Worm (Caenorhabditis elegans) whole organism, L1 larva: ENCODE measurements around the gene srlf-23.
"Not testable (repeated sequence)": the region's sequence is repeated elsewhere in the genome, so short reads cannot be mapped to it uniquely, and the experiment has no call there.

ENCODE experiments used
- C16A3.4 ChIP-seq: fragments of 150-350 bp; optimal IDR thresholded peaks from 2 replicates; lab custom pipeline; 2014; ENCODE audit warnings: missing biosample characterization, missing genetic modification characterization
- F16B12.6 ChIP-seq: fragments of 150-350 bp; optimal IDR thresholded peaks from 2 replicates; lab custom pipeline; 2014; ENCODE audit warnings: missing biosample characterization, missing genetic modification characterization
- aha-1 ChIP-seq: fragments of 150-350 bp; optimal IDR thresholded peaks from 2 replicates; lab custom pipeline; 2014; ENCODE audit warnings: missing biosample characterization, missing genetic modification characterization
- ceh-63 ChIP-seq: fragments of 200-800 bp; sonication (Bioruptor generic); optimal IDR thresholded peaks from 2 replicates; lab custom pipeline; 2018; ENCODE audit warnings: mild to moderate bottlenecking, missing genetic modification characterization, missing compliant biosample characterization
- ceh-8 ChIP-seq: fragments of 200-800 bp; sonication (Bioruptor generic); optimal IDR thresholded peaks from 2 replicates; lab custom pipeline; 2018; ENCODE audit warnings: mild to moderate bottlenecking, missing genetic modification characterization, moderate library complexity, missing compliant biosample characterization
- ceh-88 ChIP-seq: fragments of 200-800 bp; sonication (Bioruptor generic); IDR thresholded peaks from 2 replicates; pipeline ENCODE4 v1.3.6; 2022; ENCODE audit warnings: missing genetic modification characterization, missing compliant biosample characterization
- ces-1 ChIP-seq: fragments of 150-350 bp; optimal IDR thresholded peaks from 2 replicates; lab custom pipeline; 2014; ENCODE audit warnings: missing biosample characterization, missing genetic modification reagents, missing genetic modification characterization
- dpl-1 ChIP-seq, 3 experiments: fragments of 150-350 bp in 2 of 3; sonication (generic microtip) in 1 of 3; optimal IDR thresholded peaks; 2 replicates each; lab custom pipeline; 2014 to 2017; ENCODE audit warnings: missing biosample characterization in 3 of 3, missing genetic modification characterization in 3 of 3, missing genetic modification reagents in 3 of 3
- dsc-1 ChIP-seq: sonication (generic microtip); optimal IDR thresholded peaks from 2 replicates; lab custom pipeline; 2016; ENCODE audit warnings: mild to moderate bottlenecking, missing genetic modification characterization, missing compliant biosample characterization
- egl-27 ChIP-seq, 2 experiments: fragments of 150-350 bp in 1 of 2; sonication (generic microtip); optimal IDR thresholded peaks; 3 replicates each; lab custom pipeline; 2017 to 2018; ENCODE audit warnings: missing biosample characterization in 2 of 2, missing genetic modification characterization in 2 of 2, missing genetic modification reagents in 2 of 2
- ets-5 ChIP-seq: fragments of 200-800 bp; sonication (Bioruptor generic); IDR thresholded peaks from 2 replicates; pipeline ENCODE4 v1.3.6; 2022; ENCODE audit warnings: missing genetic modification characterization, missing compliant biosample characterization
- fkh-10 ChIP-seq: sonication (generic microtip); optimal IDR thresholded peaks from 2 replicates; lab custom pipeline; 2017; ENCODE audit warnings: missing biosample characterization, missing genetic modification reagents, missing genetic modification characterization
- fkh-4 ChIP-seq: sonication (generic microtip); optimal IDR thresholded peaks from 2 replicates; lab custom pipeline; 2016; ENCODE audit warnings: missing compliant biosample characterization, missing genetic modification characterization, borderline replicate concordance
- fkh-8 ChIP-seq: sonication (generic microtip); optimal IDR thresholded peaks from 2 replicates; lab custom pipeline; 2016; ENCODE audit warnings: mild to moderate bottlenecking, missing genetic modification characterization, missing compliant biosample characterization
- fos-1 ChIP-seq: fragments of 150-350 bp; optimal IDR thresholded peaks from 2 replicates; lab custom pipeline; 2014; ENCODE audit warnings: missing biosample characterization, missing genetic modification characterization
- hlh-4 ChIP-seq: sonication (generic microtip); optimal IDR thresholded peaks from 2 replicates; lab custom pipeline; 2016; ENCODE audit warnings: mild to moderate bottlenecking, missing genetic modification characterization, missing compliant biosample characterization
- jun-1 ChIP-seq: fragments of 150-350 bp; optimal IDR thresholded peaks from 2 replicates; lab custom pipeline; 2014; ENCODE audit warnings: missing biosample characterization, missing genetic modification reagents, missing genetic modification characterization
- lin-14 ChIP-seq: fragments of 200-800 bp; sonication (Bioruptor generic); optimal IDR thresholded peaks from 2 replicates; lab custom pipeline; 2018; ENCODE audit warnings: mild to moderate bottlenecking, missing genetic modification characterization, moderate library complexity, missing compliant biosample characterization
- lin-39 ChIP-seq: fragments of 150-350 bp; optimal IDR thresholded peaks from 2 replicates; lab custom pipeline; 2014; ENCODE audit warnings: missing biosample characterization, missing genetic modification reagents, missing genetic modification characterization
- mab-9 ChIP-seq: fragments of 200-800 bp; sonication (Bioruptor generic); IDR thresholded peaks from 2 replicates; pipeline ENCODE4 v1.3.6; 2022; ENCODE audit warnings: missing genetic modification reagents, missing genetic modification characterization, missing compliant biosample characterization
- nhr-12 ChIP-seq: sonication (generic microtip); optimal IDR thresholded peaks from 2 replicates; lab custom pipeline; 2017; ENCODE audit warnings: missing biosample characterization, missing genetic modification characterization
- nhr-237 ChIP-seq: fragments of 150-350 bp; optimal IDR thresholded peaks from 2 replicates; lab custom pipeline; 2014; ENCODE audit warnings: missing biosample characterization, missing genetic modification characterization
- nhr-85 ChIP-seq: sonication (generic microtip); peaks from one replicate; lab custom pipeline; 2016; ENCODE audit warnings: missing genetic modification characterization, inconsistent platforms, missing compliant biosample characterization
- nhr-90 ChIP-seq: sonication (generic microtip); optimal IDR thresholded peaks from 2 replicates; lab custom pipeline; 2016; ENCODE audit warnings: mild to moderate bottlenecking, missing genetic modification characterization, missing compliant biosample characterization; ENCODE audit not compliant: poor library complexity
- pag-3 ChIP-seq: sonication (generic microtip); optimal IDR thresholded peaks from 2 replicates; lab custom pipeline; 2017; ENCODE audit warnings: missing genetic modification characterization, mild to moderate bottlenecking, missing compliant biosample characterization, antibody characterized with exemption, borderline replicate concordance; ENCODE audit not compliant: insufficient read depth
- snu-23 ChIP-seq: sonication (generic microtip); optimal IDR thresholded peaks from 2 replicates; lab custom pipeline; 2016; ENCODE audit warnings: missing genetic modification characterization, missing compliant biosample characterization
- unc-130 ChIP-seq: fragments of 150-350 bp; optimal IDR thresholded peaks from 2 replicates; lab custom pipeline; 2017; ENCODE audit warnings: missing biosample characterization, missing genetic modification characterization, inconsistent platforms
- unc-86 ChIP-seq: sonication (generic microtip); optimal IDR thresholded peaks from 2 replicates; lab custom pipeline; 2016; ENCODE audit warnings: missing genetic modification characterization, missing compliant biosample characterization
- xbp-1 ChIP-seq: sonication (generic microtip); optimal IDR thresholded peaks from 2 replicates; lab custom pipeline; 2016; ENCODE audit warnings: missing genetic modification characterization, missing compliant biosample characterization
- zip-4 ChIP-seq: fragments of 200-800 bp; sonication (Bioruptor generic); optimal IDR thresholded peaks from 2 replicates; lab custom pipeline; 2018; ENCODE audit warnings: mild to moderate bottlenecking, missing genetic modification characterization, moderate library complexity, missing compliant biosample characterization

The srlf-23 gene

DNA sequence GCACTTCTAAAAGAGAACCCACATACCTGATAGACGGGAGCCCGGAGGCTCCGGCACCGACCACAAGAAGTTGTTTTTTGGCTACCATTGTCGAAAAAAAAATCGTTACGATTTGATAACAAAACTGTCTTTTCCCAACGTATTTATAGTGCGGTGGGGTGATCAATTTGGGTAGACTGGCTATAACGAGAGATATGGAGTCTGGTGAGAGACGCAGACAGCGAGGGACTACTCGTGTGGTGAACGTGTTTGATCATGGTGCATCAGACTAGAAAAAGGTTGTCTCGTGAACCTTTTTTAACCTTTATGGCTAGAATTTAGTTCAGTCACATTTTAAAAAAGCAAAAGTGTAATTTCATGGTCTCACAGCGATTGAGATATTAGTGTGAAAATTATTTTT is 10.1 kb upstream of the srlf-23 start, which contains the start of gene fmo-5 (continued):
- no peak for TF ChIP-seq lin-39
- TF ChIP-seq lin-14 (GFP tag; lab: Kevin White, UChicago), result no peak
- TF ChIP-seq jun-1 (tag; lab: Kevin White, UChicago), result no peak
- no peak for TF ChIP-seq unc-130 (tag; lab: Kevin White, UChicago)
- TF ChIP-seq nhr-237 (tag; lab: Kevin White, UChicago), result no peak
- no peak for TF ChIP-seq fos-1 (tag; lab: Kevin White, UChicago)
- TF ChIP-seq unc-86, result no peak

DNA sequence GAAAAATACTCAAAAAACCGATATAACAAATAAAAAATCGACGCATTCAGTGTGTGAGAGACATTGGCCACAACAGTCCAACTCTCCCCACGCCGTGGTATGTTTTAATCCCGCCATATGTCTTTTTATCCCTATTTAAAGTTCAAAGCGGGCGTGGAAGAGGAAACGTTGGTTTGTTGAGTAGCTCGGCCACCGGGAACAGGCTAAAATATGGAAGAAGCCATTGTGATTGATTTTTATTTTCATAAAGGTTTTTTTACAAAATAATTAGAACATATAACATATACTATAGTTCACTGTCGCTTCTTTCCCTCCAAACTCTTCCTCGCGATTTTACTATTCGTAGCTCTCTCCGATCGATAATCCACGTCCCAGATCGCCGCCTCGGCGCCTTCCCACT is 5.8 kb upstream of the srlf-23 start, which contains the start of gene nas-32:
nas-32 (minus strand) TSS at position 101 of the 400 bp plus-strand sequence.
- TF ChIP-seq fkh-10 (no peak), ceh-63 (GFP tag; lab: Kevin White, UChicago) (no peak), nhr-85 (tag; lab: Kevin White, UChicago) (no peak), zip-4 (no peak), F16B12.6 (tag; lab: Kevin White, UChicago) (no peak), fkh-4 (no peak), jun-1 (tag; lab: Kevin White, UChicago) (no peak), xbp-1 (no peak), ces-1 (no peak)

DNA sequence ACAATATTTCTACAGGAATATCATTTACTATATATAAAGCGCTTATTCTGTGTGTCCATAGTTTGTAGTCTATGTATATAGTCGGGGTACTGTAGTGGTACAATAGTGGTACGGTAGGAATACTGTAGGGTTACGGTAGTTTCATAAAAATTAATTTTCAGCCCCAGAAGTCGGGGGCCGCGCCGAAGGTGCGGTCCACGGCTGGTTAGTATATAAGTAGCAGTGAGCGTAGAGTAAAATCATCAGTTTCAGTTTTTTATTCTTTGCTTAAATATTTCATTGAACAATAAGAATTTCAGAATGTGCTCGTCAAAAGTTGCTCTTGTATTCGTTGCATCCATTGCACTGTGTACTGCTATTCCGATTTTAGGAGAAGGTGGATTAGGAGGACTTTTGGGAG is 2.5 kb downstream of the srlf-23 start, which contains the start of gene srlf-22:
srlf-22 (plus strand) TSS at position 301 of the 400 bp plus-strand sequence.
- TF ChIP-seq lin-39; fkh-8 (tag; lab: Kevin White, UChicago); ets-5 (GFP tag; lab: Robert Waterston, UW): not testable (repeated sequence)

DNA sequence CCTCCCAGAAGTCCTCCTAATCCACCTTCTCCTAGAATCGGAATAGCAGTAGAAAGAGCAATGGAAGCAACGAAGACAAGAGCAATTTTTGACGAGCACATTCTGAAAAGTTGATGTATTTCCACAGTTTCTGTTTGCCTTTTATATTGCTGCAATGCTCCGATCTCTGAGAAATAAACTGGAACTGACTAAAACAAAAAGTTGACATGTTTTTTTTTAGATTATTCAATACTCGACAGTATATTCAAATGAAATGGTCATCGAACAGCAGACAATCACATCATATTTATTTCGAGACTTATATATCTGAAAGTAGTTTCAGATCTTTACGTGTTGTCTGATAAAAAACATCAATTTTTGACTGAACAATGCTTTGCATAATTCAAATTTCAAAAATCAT is 2.9 kb downstream of the srlf-23 start, which contains the start of gene srlf-21:
srlf-21 (minus strand) TSS at position 101 of the 400 bp plus-strand sequence.
- TF ChIP-seq nhr-85 (tag; lab: Kevin White, UChicago), result no peak
- no peak for TF ChIP-seq aha-1
- no peak for TF ChIP-seq ceh-88 (GFP tag; lab: Robert Waterston, UW)
- TF ChIP-seq hlh-4 (tag; lab: Kevin White, UChicago), result no peak
- no peak for TF ChIP-seq dpl-1 (GFP tag; optimal IDR thresholded peaks at IDR 0.05; lab: Kevin White, UChicago)
- no peak for TF ChIP-seq fkh-8 (tag; lab: Kevin White, UChicago)

DNA sequence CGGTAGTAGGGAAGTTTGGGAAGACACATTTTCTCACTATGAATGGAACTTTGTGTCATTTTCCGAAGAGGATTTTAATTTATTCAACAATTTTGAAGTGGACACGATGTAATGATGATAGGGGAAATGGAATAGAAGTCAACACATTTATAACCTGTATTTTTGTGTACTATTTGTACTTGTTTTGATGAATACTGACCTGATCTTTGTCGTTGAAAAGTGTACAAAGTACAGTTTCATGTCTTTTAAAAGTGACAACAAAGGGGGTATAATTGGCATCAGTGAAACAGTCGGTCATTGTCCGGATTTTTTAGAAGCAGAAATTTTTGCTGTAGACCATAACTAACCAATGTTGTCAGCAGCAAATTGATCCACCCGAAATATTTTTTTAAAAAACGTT is 4.1 kb downstream of the srlf-23 start, which contains the start of gene T02B11.6:
T02B11.6 (minus strand) TSS at position 101 of the 400 bp plus-strand sequence.
- no peak for TF ChIP-seq fos-1 (tag; lab: Kevin White, UChicago)

DNA sequence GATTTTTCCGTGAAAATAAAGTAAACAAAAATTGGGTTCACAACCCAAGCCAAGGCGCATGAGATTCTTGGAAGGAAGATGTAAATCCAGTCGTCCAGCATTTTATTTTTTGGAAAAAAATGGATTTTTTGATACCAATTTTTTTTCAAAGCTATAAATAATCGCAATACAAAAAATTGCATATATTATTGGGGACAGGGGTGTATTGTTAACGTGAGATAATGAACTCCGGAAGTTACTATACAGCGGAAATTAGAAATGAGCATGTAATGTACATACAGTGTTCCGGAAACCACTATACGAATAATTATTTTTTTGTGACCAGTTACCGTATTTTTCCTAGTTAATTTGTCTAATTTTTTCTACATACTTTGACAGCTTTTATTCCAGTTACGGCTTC is 9.0 kb downstream of the srlf-23 start, which contains the start of gene srj-38:
srj-38 (minus strand) TSS at position 101 of the 400 bp plus-strand sequence.
- TF ChIP-seq pag-3 (no peak), lin-14 (GFP tag; lab: Kevin White, UChicago) (no peak)

DNA sequence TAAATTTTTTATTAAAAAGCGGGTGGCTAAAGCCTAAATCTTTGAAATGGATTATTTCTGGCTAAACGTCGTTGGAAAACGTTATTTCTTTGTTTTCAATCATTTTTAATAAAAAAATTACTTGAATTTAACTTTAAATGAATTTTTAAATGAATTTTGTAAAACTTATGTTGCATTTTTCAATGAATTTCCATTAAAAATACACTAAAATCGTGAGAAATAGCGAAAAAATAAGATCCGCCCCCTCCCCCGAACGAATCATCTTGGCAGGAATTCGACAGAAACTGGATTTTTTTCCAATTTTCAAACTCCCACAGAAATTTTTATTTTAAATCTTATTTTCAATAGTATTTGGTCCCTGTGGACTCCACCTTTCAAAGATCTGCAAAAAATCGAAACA is 14.2 kb downstream of the srlf-23 start, which contains the start of gene srg-53:
srg-53 (plus strand) TSS at position 301 of the 400 bp plus-strand sequence.
- TF ChIP-seq lin-14 (GFP tag; lab: Kevin White, UChicago) (no peak), zip-4 (no peak), ets-5 (GFP tag; lab: Robert Waterston, UW) (no peak), dsc-1 (tag; lab: Kevin White, UChicago) (no peak), hlh-4 (tag; lab: Kevin White, UChicago) (no peak), nhr-12 (tag; lab: Kevin White, UChicago) (no peak), C16A3.4 (no peak)

DNA sequence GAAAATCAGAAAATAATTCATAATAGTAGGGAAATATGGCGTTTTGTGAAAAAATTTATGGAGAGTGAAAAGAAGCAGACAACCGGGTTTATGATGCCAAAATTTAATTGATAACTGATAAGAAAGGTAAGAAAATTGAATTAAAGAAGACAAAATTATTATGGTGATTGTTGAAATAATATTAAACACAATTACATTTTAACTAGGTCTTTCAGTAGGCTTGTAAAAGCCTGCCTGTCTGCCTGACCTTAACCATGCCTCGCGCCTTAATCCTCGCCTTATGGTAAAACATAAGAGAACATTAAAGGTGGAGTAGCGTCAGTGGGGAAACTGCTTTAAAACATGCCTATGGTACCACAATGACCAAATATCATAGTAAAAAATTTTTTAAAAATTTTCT is 14.8 kb downstream of the srlf-23 start, which contains the start of gene T02B11.8:
T02B11.8 (minus strand) TSS at position 101 of the 400 bp plus-strand sequence.
- TF ChIP-seq egl-27 (tag; optimal IDR thresholded peaks at IDR 0.05; lab: Kevin White, UChicago) (no peak), ceh-88 (GFP tag; lab: Robert Waterston, UW) (no peak), nhr-90 (tag; lab: Kevin White, UChicago) (no peak), snu-23 (no peak), ceh-8 (GFP tag; lab: Kevin White, UChicago) (no peak), mab-9 (no peak)
